Fruit fly (Drosophila melanogaster) whole organism, embryonic: ENCODE data around the gene CG15382.

Experiments used
- CG10147 ChIP-seq: fragments of 200-800 bp; sonication (Bioruptor generic); optimal IDR thresholded peaks from 2 replicates; lab custom pipeline; 2019; ENCODE audit warnings: missing biosample characterization, mild to moderate bottlenecking, missing genetic modification characterization, moderate library complexity
- CG13424 ChIP-seq: fragments of 200-800 bp; sonication (Bioruptor generic); optimal IDR thresholded peaks from 2 replicates; lab custom pipeline; 2019; ENCODE audit warnings: missing biosample characterization, mild to moderate bottlenecking, missing genetic modification characterization, moderate library complexity
- CG1647 ChIP-seq: fragments of 200-800 bp; sonication (Bioruptor generic); optimal IDR thresholded peaks from 3 replicates; lab custom pipeline; 2016; ENCODE audit warnings: missing biosample characterization, missing genetic modification characterization
- CG17328 ChIP-seq: fragments of 200-800 bp; sonication (Bioruptor generic); IDR thresholded peaks from 2 replicates; pipeline ENCODE4 v1.3.6; 2022; ENCODE audit warnings: missing biosample characterization, missing genetic modification characterization
- CG17829 ChIP-seq: fragments of 200-800 bp; optimal IDR thresholded peaks from 2 replicates; lab custom pipeline; 2019; ENCODE audit warnings: missing biosample characterization, mild to moderate bottlenecking, missing genetic modification characterization, moderate library complexity
- CG2199 ChIP-seq: fragments of 200-800 bp; sonication (Bioruptor generic); IDR thresholded peaks from 3 replicates; pipeline ENCODE4 v1.3.6; 2022; ENCODE audit warnings: missing biosample characterization, missing genetic modification characterization
- CG2202 ChIP-seq: fragments of 200-800 bp; sonication (Bioruptor generic); optimal IDR thresholded peaks from 2 replicates; lab custom pipeline; 2018; ENCODE audit warnings: missing biosample characterization, mild to moderate bottlenecking, missing genetic modification characterization
- CG30020 ChIP-seq: fragments of 200-800 bp; optimal IDR thresholded peaks from 2 replicates; lab custom pipeline; 2019; ENCODE audit warnings: missing biosample characterization, mild to moderate bottlenecking, missing genetic modification characterization, moderate library complexity
- CG3065 ChIP-seq: fragments of 200-800 bp; sonication (Bioruptor generic); optimal IDR thresholded peaks from 2 replicates; lab custom pipeline; 2016; ENCODE audit warnings: missing biosample characterization, missing genetic modification characterization
- CG31388 ChIP-seq: fragments of 200-800 bp; sonication (Bioruptor generic); optimal IDR thresholded peaks from 2 replicates; lab custom pipeline; 2016; ENCODE audit warnings: missing biosample characterization, missing genetic modification characterization
- CG3281 ChIP-seq: fragments of 200-800 bp; sonication (Bioruptor generic); optimal IDR thresholded peaks from 3 replicates; lab custom pipeline; 2017; ENCODE audit warnings: missing biosample characterization, mild to moderate bottlenecking, missing genetic modification characterization
- CG3726 ChIP-seq: fragments of 200-800 bp; sonication (Bioruptor generic); IDR thresholded peaks from 3 replicates; pipeline ENCODE4, ENCODE4 v1.3.6; 2022; ENCODE audit warnings: missing biosample characterization, missing genetic modification characterization
- CG42726 ChIP-seq: fragments of 200-800 bp; sonication (Bioruptor generic); IDR thresholded peaks from 2 replicates; pipeline ENCODE4 v1.3.6; 2022; ENCODE audit warnings: missing biosample characterization, missing genetic modification characterization; ENCODE audit not compliant: partially characterized antibody
- CG4282 ChIP-seq: fragments of 200-800 bp; sonication (Bioruptor generic); optimal IDR thresholded peaks from 2 replicates; lab custom pipeline; 2016; ENCODE audit warnings: missing biosample characterization, missing genetic modification characterization
- CG4404 ChIP-seq: fragments of 200-800 bp; sonication (Bioruptor generic); IDR thresholded peaks from 2 replicates; pipeline ENCODE4 v1.3.6; 2022; ENCODE audit warnings: missing biosample characterization, missing genetic modification characterization
- CG4617 ChIP-seq: fragments of 200-800 bp; sonication (Bioruptor generic); optimal IDR thresholded peaks from 3 replicates; lab custom pipeline; 2016; ENCODE audit warnings: missing biosample characterization, missing genetic modification characterization, borderline replicate concordance
- CG5245 ChIP-seq: fragments of 200-800 bp; sonication (Bioruptor generic); optimal IDR thresholded peaks from 3 replicates; lab custom pipeline; 2016; ENCODE audit warnings: missing biosample characterization, missing genetic modification characterization
- CG6254 ChIP-seq: fragments of 200-800 bp; sonication (Bioruptor generic); optimal IDR thresholded peaks from 3 replicates; lab custom pipeline; 2017; ENCODE audit warnings: mild to moderate bottlenecking, missing biosample characterization, missing genetic modification reagents, missing genetic modification characterization
- CG6654 ChIP-seq: fragments of 200-800 bp; sonication (Bioruptor generic); optimal IDR thresholded peaks from 2 replicates; lab custom pipeline; 2017; ENCODE audit warnings: missing biosample characterization, mild to moderate bottlenecking, missing genetic modification characterization
- CG6813 ChIP-seq: fragments of 200-800 bp; sonication (Bioruptor generic); optimal IDR thresholded peaks from 2 replicates; lab custom pipeline; 2017; ENCODE audit warnings: missing biosample characterization, missing genetic modification characterization, mild to moderate bottlenecking, moderate library complexity, missing genetic modification reagents
- CG7357 ChIP-seq: fragments of 200-800 bp; sonication (Bioruptor generic); IDR thresholded peaks from 3 replicates; pipeline ENCODE4 v1.3.6; 2022; ENCODE audit warnings: missing biosample characterization, missing genetic modification characterization
- CG8089 ChIP-seq: fragments of 200-800 bp; sonication (Bioruptor generic); optimal IDR thresholded peaks from 3 replicates; lab custom pipeline; 2016; ENCODE audit warnings: missing biosample characterization, missing genetic modification characterization
- CG8944 ChIP-seq: fragments of 200-800 bp; sonication (Bioruptor generic); optimal IDR thresholded peaks from 3 replicates; lab custom pipeline; 2016; ENCODE audit warnings: missing biosample characterization, missing genetic modification characterization
- CoRest ChIP-seq: fragments of 200-800 bp; sonication (Bioruptor generic); optimal IDR thresholded peaks from 3 replicates; lab custom pipeline; 2018; ENCODE audit warnings: missing biosample characterization, mild to moderate bottlenecking, missing genetic modification characterization, moderate library complexity
- CrebB ChIP-seq: fragments of 200-800 bp; sonication (Bioruptor generic); optimal IDR thresholded peaks from 3 replicates; lab custom pipeline; 2018; ENCODE audit warnings: missing biosample characterization, mild to moderate bottlenecking, missing genetic modification characterization
- D19B ChIP-seq: fragments of 200-800 bp; sonication (Bioruptor generic); optimal IDR thresholded peaks from 2 replicates; lab custom pipeline; 2017; ENCODE audit warnings: missing biosample characterization, mild to moderate bottlenecking, missing genetic modification characterization
- Dll ChIP-seq: fragments of 200-800 bp; sonication (Bioruptor generic); IDR thresholded peaks from 4 replicates; pipeline ENCODE4 v1.3.6; 2022; ENCODE audit warnings: missing biosample characterization, missing genetic modification characterization; ENCODE audit not compliant: partially characterized antibody
- ERR ChIP-seq: fragments of 200-800 bp; sonication (Bioruptor generic); optimal IDR thresholded peaks from 2 replicates; lab custom pipeline; 2016; ENCODE audit warnings: missing biosample characterization, missing genetic modification characterization
- Fer3 ChIP-seq: fragments of 200-800 bp; sonication (Bioruptor generic); optimal IDR thresholded peaks from 2 replicates; lab custom pipeline; 2018; ENCODE audit warnings: missing biosample characterization, mild to moderate bottlenecking, missing genetic modification characterization, moderate library complexity
- Gug ChIP-seq: fragments of 200-800 bp; sonication (Bioruptor generic); IDR thresholded peaks from 4 replicates; pipeline ENCODE4 v1.3.6; 2022; ENCODE audit warnings: missing biosample characterization, missing genetic modification characterization
- Med ChIP-seq: fragments of 200-800 bp; sonication (Bioruptor generic); peaks from one replicate; lab custom pipeline; 2016; ENCODE audit warnings: missing biosample characterization, missing genetic modification characterization, mild to moderate bottlenecking, inconsistent platforms, moderate library complexity
- Mrtf ChIP-seq: fragments of 200-800 bp; sonication (Bioruptor generic); IDR thresholded peaks from 3 replicates; pipeline ENCODE4 v1.3.6; 2022; ENCODE audit warnings: missing biosample characterization, missing genetic modification characterization
- Myb ChIP-seq: fragments of 200-800 bp; sonication (Bioruptor generic); optimal IDR thresholded peaks from 2 replicates; lab custom pipeline; 2016; ENCODE audit warnings: missing biosample characterization, missing genetic modification characterization
- Side ChIP-seq: fragments of 200-800 bp; sonication (Bioruptor generic); optimal IDR thresholded peaks from 2 replicates; lab custom pipeline; 2016; ENCODE audit warnings: missing biosample characterization, missing genetic modification characterization
- Stat92E ChIP-seq, 3 experiments: fragments of >200 bp in 2 of 3; fragments of 200-800 bp in 1 of 3; sonication (Bioruptor generic) in 1 of 3; optimal IDR thresholded peaks; 2 replicates each; lab custom pipeline; 2017 to 2019; ENCODE audit warnings: missing biosample characterization in 3 of 3, missing genetic modification characterization in 3 of 3, mild to moderate bottlenecking in 1 of 3, moderate library complexity in 1 of 3
- al ChIP-seq: fragments of 200-800 bp; sonication (Bioruptor generic); IDR thresholded peaks from 2 replicates; pipeline ENCODE4 v1.3.6; 2022; ENCODE audit warnings: missing biosample characterization, missing genetic modification characterization
- ara ChIP-seq: fragments of 200-800 bp; sonication (Bioruptor generic); IDR thresholded peaks from 2 replicates; pipeline ENCODE4 v1.3.6; 2022; ENCODE audit warnings: missing biosample characterization, missing genetic modification characterization
- cas ChIP-seq: fragments of 200-800 bp; sonication (Bioruptor generic); IDR thresholded peaks from 2 replicates; pipeline ENCODE4 v1.3.6; 2022; ENCODE audit warnings: missing biosample characterization, missing genetic modification characterization
- caup ChIP-seq: fragments of 200-800 bp; sonication (Bioruptor generic); optimal IDR thresholded peaks from 3 replicates; lab custom pipeline; 2017; ENCODE audit warnings: missing biosample characterization, mild to moderate bottlenecking, missing genetic modification characterization, moderate library complexity; ENCODE audit not compliant: severe bottlenecking
- chn ChIP-seq: fragments of 200-800 bp; sonication (Bioruptor generic); optimal IDR thresholded peaks from 2 replicates; lab custom pipeline; 2016; ENCODE audit warnings: missing biosample characterization, missing genetic modification characterization
- ci ChIP-seq: fragments of 200-800 bp; sonication (Bioruptor generic); IDR thresholded peaks from 3 replicates; pipeline ENCODE4 v1.3.6; 2022; ENCODE audit warnings: missing biosample characterization, missing genetic modification characterization
- dmrt99B ChIP-seq: fragments of 200-800 bp; sonication (Bioruptor generic); optimal IDR thresholded peaks from 2 replicates; lab custom pipeline; 2018; ENCODE audit warnings: missing biosample characterization, mild to moderate bottlenecking, missing genetic modification characterization, moderate library complexity
- hth ChIP-seq: fragments of >200 bp; optimal IDR thresholded peaks from 2 replicates; lab custom pipeline; 2017; ENCODE audit warnings: inconsistent platforms
- inv ChIP-seq: fragments of 200-800 bp; sonication (Bioruptor generic); IDR thresholded peaks from 2 replicates; pipeline ENCODE4 v1.3.6; 2022; ENCODE audit warnings: missing biosample characterization, missing genetic modification characterization; ENCODE audit not compliant: partially characterized antibody
- jing ChIP-seq: fragments of 200-800 bp; sonication (Bioruptor generic); optimal IDR thresholded peaks from 2 replicates; lab custom pipeline; 2018; ENCODE audit warnings: missing biosample characterization, mild to moderate bottlenecking, missing genetic modification characterization
- lola ChIP-seq, 3 experiments: fragments of >200 bp in 2 of 3; fragments of 200-800 bp in 1 of 3; sonication (Bioruptor generic) in 1 of 3; optimal IDR thresholded peaks; 2 replicates each; lab custom pipeline; 2017 to 2019; ENCODE audit warnings: missing biosample characterization in 3 of 3, missing genetic modification characterization in 3 of 3, mild to moderate bottlenecking in 1 of 3, moderate library complexity in 1 of 3
- otp ChIP-seq: fragments of 200-800 bp; sonication (Bioruptor generic); IDR thresholded peaks from 3 replicates; pipeline ENCODE4, ENCODE4 v1.3.6; 2022; ENCODE audit warnings: missing biosample characterization, missing genetic modification characterization
- pros ChIP-seq: fragments of 200-800 bp; sonication (Bioruptor generic); optimal IDR thresholded peaks from 3 replicates; lab custom pipeline; 2019; ENCODE audit warnings: missing biosample characterization, mild to moderate bottlenecking, missing genetic modification characterization, moderate library complexity

CG15382 gene

dm6 chr2L:2130157-2130987, 25.2 kb upstream of the CG15382 start, which contains the start of gene Glyp (continued):
- TF ChIP-seq CG13424 (tag; lab: Kevin White, UChicago) (peak; percentile 98), CG4282 (GFP tag; lab: Kevin White, UChicago) (peak; percentile 32), lola (GFP tag; optimal IDR thresholded peaks at IDR 0.05; lab: Kevin White, UChicago) (peak in 1 of 3 experiments; percentile 95), ci (GFP tag; lab: Robert Waterston, UW) (peak; percentile 89), CG17829 (peak; percentile 98), al (peak; percentile 94), jing (GFP tag; lab: Kevin White, UChicago) (peak; percentile 84), otp (GFP tag; lab: Robert Waterston, UW) (peak; percentile 84; the same call in 2 of the 3 replicates), CG31388 (GFP tag; lab: Kevin White, UChicago) (peak; percentile 58), inv (GFP tag; lab: Robert Waterston, UW) (no peak), CG10147 (GFP tag; lab: Kevin White, UChicago) (peak; percentile 97), Fer3 (tag; lab: Kevin White, UChicago) (peak; percentile 97), Stat92E (GFP tag; optimal IDR thresholded peaks at IDR 0.05; lab: Kevin White, UChicago) (peak in 1 of 3 experiments; percentile 91), pros (GFP tag; lab: Kevin White, UChicago) (peak; percentile 72), Myb (GFP tag; lab: Kevin White, UChicago) (peak; percentile 18), CG4617 (GFP tag; lab: Kevin White, UChicago) (peak; percentile 83), Mrtf (GFP tag; lab: Robert Waterston, UW) (peak; percentile 92), CG3065 (GFP tag; lab: Kevin White, UChicago) (peak; percentile 81), Side (GFP tag; lab: Kevin White, UChicago) (peak; percentile 63), CG6813 (GFP tag; lab: Kevin White, UChicago) (peak; percentile 98), dmrt99B (tag; lab: Kevin White, UChicago) (peak; percentile 98), CG8944 (GFP tag; lab: Kevin White, UChicago) (peak; percentile 19), CG3726 (GFP tag; lab: Robert Waterston, UW) (peak; percentile 85), CG6654 (GFP tag; lab: Kevin White, UChicago) (peak; percentile 89), hth (no peak), Med (GFP tag; lab: Kevin White, UChicago) (peak; percentile 91), CG2199 (GFP tag; lab: Robert Waterston, UW) (no peak), CG6254 (GFP tag; lab: Kevin White, UChicago) (peak; percentile 96), Gug (peak; percentile 89), CG1647 (GFP tag; lab: Kevin White, UChicago) (peak; percentile 59), cas (GFP tag; lab: Robert Waterston, UW) (peak; percentile 87), CG3281 (GFP tag; lab: Kevin White, UChicago) (peak; percentile 99), D19B (GFP tag; lab: Kevin White, UChicago) (peak; percentile 94), chn (GFP tag; lab: Kevin White, UChicago) (peak; percentile 77), CG7357 (GFP tag; lab: Robert Waterston, UW) (peak; percentile 91), CoRest (tag; lab: Kevin White, UChicago) (peak; percentile 98), CG2202 (peak; percentile 89), ara (peak; percentile 91), CG17328 (GFP tag; lab: Robert Waterston, UW) (peak; percentile 94), CrebB (peak; percentile 93), caup (GFP tag; lab: Kevin White, UChicago) (peak; percentile 98), ERR (peak; percentile 100), CG8089 (GFP tag; lab: Kevin White, UChicago) (no peak), Dll (GFP tag; lab: Robert Waterston, UW) (no peak), CG4404 (GFP tag; lab: Robert Waterston, UW) (peak; percentile 89), CG5245 (GFP tag; lab: Kevin White, UChicago) (peak; percentile 79), CG30020 (tag; lab: Kevin White, UChicago) (peak; percentile 84), CG42726 (peak; percentile 29; the same call in 1 of the 2 replicates)
